Fruit fly (Drosophila melanogaster) whole organism, embryonic: ENCODE measurements around the gene vih.
A peak's percentile ranks its signal among the peaks of the same experiment; 100 is the strongest.

ENCODE experiments used
- ATbp ChIP-seq: fragments of 200-800 bp; sonication (Bioruptor generic); optimal IDR thresholded peaks from 2 replicates; lab custom pipeline; 2017; ENCODE audit warnings: missing biosample characterization, mild to moderate bottlenecking, missing genetic modification characterization, missing genetic modification reagents
- CG10267 ChIP-seq: fragments of 200-800 bp; sonication (Bioruptor generic); optimal IDR thresholded peaks from 2 replicates; lab custom pipeline; 2018; ENCODE audit warnings: missing biosample characterization, mild to moderate bottlenecking, missing genetic modification characterization, moderate library complexity
- CG10462 ChIP-seq: fragments of 200-800 bp; sonication (Bioruptor generic); optimal IDR thresholded peaks from 2 replicates; lab custom pipeline; 2016; ENCODE audit warnings: missing biosample characterization, missing genetic modification characterization
- CG12942 ChIP-seq: fragments of 200-800 bp; sonication (Bioruptor generic); optimal IDR thresholded peaks from 3 replicates; lab custom pipeline; 2016; ENCODE audit warnings: missing biosample characterization, missing genetic modification characterization
- CG15073 ChIP-seq: fragments of 200-800 bp; sonication (Bioruptor generic); optimal IDR thresholded peaks from 2 replicates; lab custom pipeline; 2016; ENCODE audit warnings: missing biosample characterization, missing genetic modification characterization
- CG1603 ChIP-seq: fragments of 200-800 bp; sonication (Bioruptor generic); optimal IDR thresholded peaks from 2 replicates; lab custom pipeline; 2019; ENCODE audit warnings: missing biosample characterization, mild to moderate bottlenecking, missing genetic modification characterization, moderate library complexity
- CG33557 ChIP-seq: fragments of 200-800 bp; sonication (Bioruptor generic); optimal IDR thresholded peaks from 2 replicates; lab custom pipeline; 2019; ENCODE audit warnings: missing biosample characterization, mild to moderate bottlenecking, missing genetic modification characterization, moderate library complexity
- CG3838 ChIP-seq: fragments of 200-800 bp; sonication (Bioruptor generic); optimal IDR thresholded peaks from 3 replicates; lab custom pipeline; 2016; ENCODE audit warnings: missing biosample characterization, missing genetic modification characterization
- CG4424 ChIP-seq: fragments of 200-800 bp; sonication (Bioruptor generic); optimal IDR thresholded peaks from 3 replicates; lab custom pipeline; 2016; ENCODE audit warnings: missing biosample characterization, missing genetic modification characterization
- CG5953 ChIP-seq: fragments of 200-800 bp; sonication (Bioruptor generic); IDR thresholded peaks from 2 replicates; pipeline ENCODE4 v1.3.6; 2022; ENCODE audit warnings: missing biosample characterization, missing genetic modification characterization
- CG9215 ChIP-seq: fragments of 200-800 bp; sonication (Bioruptor generic); IDR thresholded peaks from 2 replicates; pipeline ENCODE4 v1.3.6; 2022; ENCODE audit warnings: missing biosample characterization, missing genetic modification characterization
- CG9932 ChIP-seq: fragments of 200-800 bp; sonication (Bioruptor generic); IDR thresholded peaks from 2 replicates; pipeline ENCODE4 v1.3.6; 2022; ENCODE audit warnings: missing biosample characterization, missing genetic modification characterization
- Dek ChIP-seq: fragments of 200-800 bp; sonication (Bioruptor generic); optimal IDR thresholded peaks from 3 replicates; lab custom pipeline; 2019; ENCODE audit warnings: missing biosample characterization, mild to moderate bottlenecking, missing genetic modification characterization, moderate library complexity
- Drgx ChIP-seq: fragments of 200-800 bp; sonication (Bioruptor generic); IDR thresholded peaks from 2 replicates; pipeline ENCODE4 v1.3.6; 2022; ENCODE audit warnings: missing biosample characterization, missing genetic modification characterization
- Eip74EF ChIP-seq, 2 experiments: fragments of 200-800 bp in 1 of 2; fragments of >200 bp in 1 of 2; sonication (Bioruptor generic) in 1 of 2; optimal IDR thresholded peaks; 2 replicates each; lab custom pipeline; 2017 to 2019; ENCODE audit warnings: missing biosample characterization in 2 of 2, missing genetic modification characterization in 2 of 2, mild to moderate bottlenecking in 1 of 2, moderate library complexity in 1 of 2
- Fer2 ChIP-seq: fragments of 200-800 bp; sonication (Bioruptor generic); optimal IDR thresholded peaks from 2 replicates; lab custom pipeline; 2018; ENCODE audit warnings: missing biosample characterization, mild to moderate bottlenecking, missing genetic modification characterization, moderate library complexity
- H15 ChIP-seq: fragments of 200-800 bp; sonication (Bioruptor generic); IDR thresholded peaks from 3 replicates; pipeline ENCODE4 v1.3.6; 2022; ENCODE audit warnings: missing biosample characterization, missing genetic modification characterization
- Lhr ChIP-seq: fragments of 200-800 bp; sonication (Bioruptor generic); optimal IDR thresholded peaks from 3 replicates; lab custom pipeline; 2017; ENCODE audit warnings: mild to moderate bottlenecking, missing biosample characterization, missing genetic modification reagents, missing genetic modification characterization
- Lim3 ChIP-seq: fragments of 200-800 bp; sonication (Bioruptor generic); IDR thresholded peaks from 2 replicates; pipeline ENCODE4 v1.3.6; 2022; ENCODE audit warnings: missing biosample characterization, missing genetic modification characterization
- NC2α ChIP-seq: fragments of 200-800 bp; sonication (Bioruptor generic); optimal IDR thresholded peaks from 2 replicates; lab custom pipeline; 2016; ENCODE audit warnings: missing biosample characterization, missing genetic modification characterization
- Nf-YB ChIP-seq: fragments of 200-800 bp; sonication (Bioruptor generic); optimal IDR thresholded peaks from 3 replicates; lab custom pipeline; 2019; ENCODE audit warnings: missing biosample characterization, mild to moderate bottlenecking, missing genetic modification characterization, moderate library complexity
- Ssrp ChIP-seq: fragments of 200-800 bp; sonication (Bioruptor generic); optimal IDR thresholded peaks from 2 replicates; lab custom pipeline; 2018; ENCODE audit warnings: missing biosample characterization, mild to moderate bottlenecking, missing genetic modification characterization, moderate library complexity
- TFAM ChIP-seq: fragments of 200-800 bp; sonication (Bioruptor generic); optimal IDR thresholded peaks from 2 replicates; lab custom pipeline; 2017; ENCODE audit warnings: missing biosample characterization, missing genetic modification characterization, inconsistent platforms
- Usf ChIP-seq: fragments of 200-800 bp; sonication (Bioruptor generic); optimal IDR thresholded peaks from 2 replicates; lab custom pipeline; 2017; ENCODE audit warnings: missing genotype, missing biosample characterization, missing genetic modification characterization
- az2 ChIP-seq: fragments of 200-800 bp; sonication (Bioruptor generic); optimal IDR thresholded peaks from 3 replicates; lab custom pipeline; 2016; ENCODE audit warnings: missing biosample characterization, missing genetic modification characterization
- bcd ChIP-seq: fragments of 200-800 bp; sonication (Bioruptor generic); optimal IDR thresholded peaks from 2 replicates; lab custom pipeline; 2017; ENCODE audit warnings: missing biosample characterization, mild to moderate bottlenecking, missing genetic modification characterization
- chn ChIP-seq: fragments of 200-800 bp; sonication (Bioruptor generic); optimal IDR thresholded peaks from 2 replicates; lab custom pipeline; 2016; ENCODE audit warnings: missing biosample characterization, missing genetic modification characterization
- crc ChIP-seq: fragments of 200-800 bp; sonication (Bioruptor generic); optimal IDR thresholded peaks from 2 replicates; lab custom pipeline; 2016; ENCODE audit warnings: missing biosample characterization, missing genetic modification characterization
- dm ChIP-seq: fragments of 200-800 bp; sonication (Bioruptor generic); optimal IDR thresholded peaks from 3 replicates; lab custom pipeline; 2016; ENCODE audit warnings: missing biosample characterization, missing genetic modification characterization
- fru ChIP-seq: fragments of >200 bp; optimal IDR thresholded peaks from 2 replicates; lab custom pipeline; 2017
- h ChIP-seq: fragments of >200 bp; optimal IDR thresholded peaks from 2 replicates; lab custom pipeline; 2017
- ham ChIP-seq: fragments of 200-800 bp; sonication (Bioruptor generic); IDR thresholded peaks from 2 replicates; pipeline ENCODE4 v1.3.6; 2022; ENCODE audit warnings: missing biosample characterization, missing genetic modification characterization
- hbn ChIP-seq: fragments of 200-800 bp; sonication (Bioruptor generic); IDR thresholded peaks from 2 replicates; pipeline ENCODE4 v1.3.6; 2022; ENCODE audit warnings: missing biosample characterization, missing genetic modification characterization; ENCODE audit not compliant: partially characterized antibody
- lilli ChIP-seq: fragments of 200-800 bp; sonication (Bioruptor generic); optimal IDR thresholded peaks from 3 replicates; lab custom pipeline; 2016; ENCODE audit warnings: missing biosample characterization, missing genetic modification characterization
- mld ChIP-seq: fragments of 200-800 bp; sonication (Bioruptor generic); IDR thresholded peaks from 3 replicates; pipeline ENCODE4 v1.3.6; 2022; ENCODE audit warnings: missing biosample characterization, missing genetic modification characterization; ENCODE audit not compliant: partially characterized antibody
- nau ChIP-seq: fragments of 200-800 bp; sonication (Bioruptor generic); optimal IDR thresholded peaks from 3 replicates; lab custom pipeline; 2017; ENCODE audit warnings: missing biosample characterization, mild to moderate bottlenecking, missing genetic modification characterization, missing genetic modification reagents
- psq ChIP-seq: fragments of 200-800 bp; sonication (Bioruptor generic); optimal IDR thresholded peaks from 2 replicates; lab custom pipeline; 2017; ENCODE audit warnings: missing biosample characterization, missing genetic modification characterization
- stc ChIP-seq: fragments of 200-800 bp; sonication (Bioruptor generic); IDR thresholded peaks from 2 replicates; pipeline ENCODE4 v1.3.6; 2022; ENCODE audit warnings: missing biosample characterization, missing genetic modification characterization
- tgo ChIP-seq: fragments of 200-800 bp; sonication (Bioruptor generic); IDR thresholded peaks from 3 replicates; pipeline ENCODE4 v1.3.6; 2022; ENCODE audit warnings: missing biosample characterization, missing genetic modification characterization
- trem ChIP-seq: fragments of 200-800 bp; optimal IDR thresholded peaks from 3 replicates; lab custom pipeline; 2019; ENCODE audit warnings: missing biosample characterization, mild to moderate bottlenecking, missing genetic modification characterization, moderate library complexity
- trh ChIP-seq: fragments of 200-800 bp; sonication (Bioruptor generic); optimal IDR thresholded peaks from 2 replicates; lab custom pipeline; 2016; ENCODE audit warnings: missing biosample characterization, missing genetic modification characterization
- unc-4 ChIP-seq: fragments of 200-800 bp; sonication (Bioruptor generic); IDR thresholded peaks from 2 replicates; pipeline ENCODE4 v1.3.6; 2022; ENCODE audit warnings: missing biosample characterization, missing genetic modification characterization; ENCODE audit not compliant: partially characterized antibody
- yki ChIP-seq: fragments of >200 bp; optimal IDR thresholded peaks from 3 replicates; lab custom pipeline; 2018
- z ChIP-seq: fragments of 200-800 bp; sonication (Bioruptor generic); IDR thresholded peaks from 3 replicates; pipeline ENCODE4 v1.3.6; 2022; ENCODE audit warnings: missing biosample characterization, missing genetic modification characterization

The vih gene

DNA sequence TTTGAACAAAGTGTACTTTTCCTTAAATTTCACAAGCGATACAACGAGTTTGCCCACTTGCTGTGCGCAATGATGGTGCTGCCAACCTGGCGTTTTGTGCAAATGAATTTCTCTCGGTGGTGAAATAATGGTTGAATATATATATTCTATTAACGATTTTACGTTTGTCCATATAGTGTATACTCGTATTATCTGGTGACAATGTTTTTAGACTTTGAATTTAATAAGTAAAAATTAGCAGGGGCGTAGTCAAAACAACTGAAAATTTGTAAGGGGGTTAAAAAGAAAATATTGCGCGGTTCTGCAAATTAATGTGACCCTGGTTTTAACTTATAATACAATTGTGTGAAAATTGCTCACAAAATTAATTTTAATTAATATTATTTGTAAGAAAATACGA is 19.8 kb downstream of the vih start, which contains the start of the genes ver and Gcn5 (continued):
- TF ChIP-seq CG10267 (tag; lab: Kevin White, UChicago): peak; percentile 88
- TF ChIP-seq crc (GFP tag; lab: Kevin White, UChicago): peak; percentile 71
- TF ChIP-seq trem: peak; percentile 100
- peak; percentile 78 for TF ChIP-seq ham (GFP tag; lab: Robert Waterston, UW)
- TF ChIP-seq fru (lab: Kevin White, UChicago): no peak
- TF ChIP-seq CG10462: peak; percentile 82
- peak; percentile 20 for TF ChIP-seq CG15073 (GFP tag; lab: Kevin White, UChicago)
- peak; percentile 95 for TF ChIP-seq CG9932 (GFP tag; lab: Robert Waterston, UW)
- TF ChIP-seq tgo (GFP tag; lab: Robert Waterston, UW): peak; percentile 94
- TF ChIP-seq CG4424 (GFP tag; lab: Kevin White, UChicago): peak; percentile 90
- peak; percentile 57; the same call in 1 of the 2 replicates for TF ChIP-seq Lim3 (GFP tag; lab: Robert Waterston, UW)
- TF ChIP-seq nau (GFP tag; lab: Kevin White, UChicago): no peak
- TF ChIP-seq CG5953 (GFP tag; lab: Robert Waterston, UW): peak; percentile 88
- peak; percentile 94 for TF ChIP-seq H15
- TF ChIP-seq CG33557: peak; percentile 77
- TF ChIP-seq z (GFP tag; lab: Robert Waterston, UW): peak; percentile 63; the same call in 1 of the 3 replicates
- peak; percentile 62 for TF ChIP-seq dm (GFP tag; lab: Kevin White, UChicago)
- no peak for TF ChIP-seq h (lab: Kevin White, UChicago)
- TF ChIP-seq TFAM (GFP tag; lab: Kevin White, UChicago): peak; percentile 53
- TF ChIP-seq Usf (GFP tag; lab: Kevin White, UChicago): peak; percentile 86
- TF ChIP-seq Lhr (GFP tag; lab: Kevin White, UChicago): peak; percentile 69
- TF ChIP-seq psq (GFP tag; lab: Kevin White, UChicago): peak; percentile 73
- peak; percentile 90 for TF ChIP-seq chn (GFP tag; lab: Kevin White, UChicago)
- no peak for TF ChIP-seq yki (lab: Kevin White, UChicago)
- TF ChIP-seq Dek (tag; lab: Kevin White, UChicago): peak; percentile 92
- no peak for TF ChIP-seq mld (GFP tag; lab: Robert Waterston, UW)
- no peak for TF ChIP-seq hbn
- TF ChIP-seq Eip74EF (GFP tag; optimal IDR thresholded peaks at IDR 0.05; lab: Kevin White, UChicago): peak in 1 of 2 experiments; percentile 81
- peak; percentile 85 for TF ChIP-seq ATbp (GFP tag; lab: Kevin White, UChicago)
- TF ChIP-seq bcd: peak; percentile 92
- peak; percentile 93 for TF ChIP-seq stc (GFP tag; lab: Robert Waterston, UW)
- TF ChIP-seq Nf-YB (GFP tag; lab: Kevin White, UChicago): peak; percentile 78
- peak; percentile 92 for TF ChIP-seq az2
- TF ChIP-seq NC2α (GFP tag; lab: Kevin White, UChicago): peak; percentile 36
- TF ChIP-seq CG9215 (GFP tag; lab: Robert Waterston, UW): peak; percentile 85
- TF ChIP-seq Ssrp: peak; percentile 90
- TF ChIP-seq CG3838: peak; percentile 70
- TF ChIP-seq lilli (GFP tag; lab: Kevin White, UChicago): peak; percentile 95
- TF ChIP-seq Drgx: peak; percentile 96
- peak; percentile 89 for TF ChIP-seq CG1603 (tag; lab: Kevin White, UChicago)
- TF ChIP-seq unc-4 (GFP tag; lab: Robert Waterston, UW): no peak
- peak; percentile 86 for TF ChIP-seq CG12942 (GFP tag; lab: Kevin White, UChicago)
- peak; percentile 77 for TF ChIP-seq trh
- peak; percentile 84 for TF ChIP-seq Fer2
- TF ChIP-seq, all 482 proteins: peak for 420
